Worm (Caenorhabditis elegans) whole organism, L2 larva: ENCODE results near the gene pqn-94.

Source experiments
- F13H6.1 ChIP-seq: sonication (generic microtip); optimal IDR thresholded peaks from 2 replicates; lab custom pipeline; 2016; ENCODE audit warnings: missing genetic modification characterization, missing compliant biosample characterization
- ZK546.5 ChIP-seq: sonication (generic microtip); optimal IDR thresholded peaks from 2 replicates; lab custom pipeline; 2017; ENCODE audit warnings: missing biosample characterization, missing genetic modification characterization
- aly-2 ChIP-seq: fragments of 150-350 bp; optimal IDR thresholded peaks from 2 replicates; lab custom pipeline; 2014; ENCODE audit warnings: missing biosample characterization, missing genetic modification characterization
- blmp-1 ChIP-seq: sonication (generic microtip); optimal IDR thresholded peaks from 2 replicates; lab custom pipeline; 2017; ENCODE audit warnings: missing genetic modification characterization, mild to moderate bottlenecking, missing compliant biosample characterization, antibody characterized with exemption, moderate library complexity; ENCODE audit not compliant: insufficient read depth
- ceh-82 ChIP-seq: fragments of 150-350 bp; optimal IDR thresholded peaks from 2 replicates; lab custom pipeline; 2014; ENCODE audit warnings: missing biosample characterization, missing genetic modification characterization
- elt-1 ChIP-seq: fragments of 150-350 bp; optimal IDR thresholded peaks from 2 replicates; lab custom pipeline; 2014; ENCODE audit warnings: missing biosample characterization, missing genetic modification characterization
- lin-13 ChIP-seq: fragments of 150-350 bp; optimal IDR thresholded peaks from 2 replicates; lab custom pipeline; 2014; ENCODE audit warnings: missing biosample characterization, missing genetic modification reagents, missing genetic modification characterization
- lin-39 ChIP-seq: fragments of 150-350 bp; optimal IDR thresholded peaks from 2 replicates; lab custom pipeline; 2014; ENCODE audit warnings: missing biosample characterization, missing genetic modification reagents, missing genetic modification characterization
- nhr-10 ChIP-seq: sonication (generic microtip); optimal IDR thresholded peaks from 2 replicates; lab custom pipeline; 2017; ENCODE audit warnings: missing biosample characterization, missing genetic modification characterization
- nhr-11 ChIP-seq: fragments of 150-350 bp; optimal IDR thresholded peaks from 2 replicates; lab custom pipeline; 2014; ENCODE audit warnings: missing biosample characterization, missing genetic modification characterization
- snpc-4 ChIP-seq: fragments of 150-350 bp; optimal IDR thresholded peaks from 2 replicates; lab custom pipeline; 2014; ENCODE audit warnings: missing biosample characterization, missing genetic modification characterization
- unc-62 ChIP-seq: fragments of 150-350 bp; optimal IDR thresholded peaks from 2 replicates; lab custom pipeline; 2014; ENCODE audit warnings: missing biosample characterization, missing genetic modification reagents, missing genetic modification characterization
- ztf-4 ChIP-seq: fragments of 150-350 bp; optimal IDR thresholded peaks from 2 replicates; lab custom pipeline; 2014; ENCODE audit warnings: missing biosample characterization, missing genetic modification characterization

ce11 chrV:20282827-20283226 lies 3.2 kb upstream of the pqn-94 start:
- no peak for TF ChIP-seq ceh-82 (tag; lab: Kevin White, UChicago)
- no peak for TF ChIP-seq elt-1 (tag; lab: Kevin White, UChicago)
- no peak for TF ChIP-seq aly-2 (tag; lab: Kevin White, UChicago)
- no peak for TF ChIP-seq nhr-10 (tag; lab: Kevin White, UChicago)
- no peak for TF ChIP-seq snpc-4 (tag; lab: Kevin White, UChicago)
- TF ChIP-seq lin-39 (tag; lab: Kevin White, UChicago), result no peak
- TF ChIP-seq blmp-1 (tag; lab: Kevin White, UChicago), result no peak
- TF ChIP-seq nhr-11, result no peak
- no peak for TF ChIP-seq lin-13 (GFP tag; lab: Kevin White, UChicago)
- TF ChIP-seq ztf-4 (tag; lab: Kevin White, UChicago), result no peak
- TF ChIP-seq ZK546.5 (tag; lab: Kevin White, UChicago), result no peak
- no peak for TF ChIP-seq unc-62
- no peak for TF ChIP-seq F13H6.1 (tag; lab: Kevin White, UChicago)
